Worm (Caenorhabditis elegans) whole organism, young adult: ENCODE results near the gene hlh-33.

Experiments
- F37B4.10 ChIP-seq: fragments of 200-800 bp; sonication (Bioruptor generic); IDR thresholded peaks from 2 replicates; pipeline ENCODE4 v1.3.6; 2022; ENCODE audit warnings: missing genetic modification characterization, missing compliant biosample characterization
- Y79H2A.3 ChIP-seq: fragments of 200-800 bp; sonication (Bioruptor generic); conservative IDR thresholded peaks from 2 replicates; pipeline ENCODE4 v1.3.6; 2022; ENCODE audit warnings: missing genetic modification reagents, missing genetic modification characterization, missing compliant biosample characterization
- atf-7 ChIP-seq: sonication (generic microtip); optimal IDR thresholded peaks from 2 replicates; lab custom pipeline; 2017; ENCODE audit warnings: mild to moderate bottlenecking, missing genetic modification characterization, missing compliant biosample characterization
- cebp-2 ChIP-seq: fragments of 200-800 bp; sonication (Bioruptor generic); IDR thresholded peaks from 2 replicates; pipeline ENCODE4 v1.3.6; 2022; ENCODE audit warnings: missing genetic modification characterization, missing compliant biosample characterization
- ceh-27 ChIP-seq: fragments of 200-800 bp; sonication (Bioruptor generic); optimal IDR thresholded peaks from 2 replicates; lab custom pipeline; 2018; ENCODE audit warnings: mild to moderate bottlenecking, missing genetic modification characterization, moderate library complexity, missing compliant biosample characterization
- lsl-1 ChIP-seq: fragments of 200-800 bp; sonication (Bioruptor generic); optimal IDR thresholded peaks from 2 replicates; lab custom pipeline; 2018; ENCODE audit warnings: mild to moderate bottlenecking, missing genetic modification characterization, moderate library complexity, missing compliant biosample characterization
- mel-28 ChIP-seq: sonication (generic microtip); optimal IDR thresholded peaks from 2 replicates; lab custom pipeline; 2016; ENCODE audit warnings: borderline replicate concordance, mild to moderate bottlenecking, missing genetic modification characterization, missing compliant biosample characterization
- unc-130 ChIP-seq: sonication (generic microtip); optimal IDR thresholded peaks from 2 replicates; lab custom pipeline; 2016; ENCODE audit warnings: missing genetic modification reagents, missing genetic modification characterization, missing compliant biosample characterization
- ztf-26 ChIP-seq: sonication (generic microtip); optimal IDR thresholded peaks from 2 replicates; lab custom pipeline; 2017; ENCODE audit warnings: missing genetic modification characterization, missing compliant biosample characterization

DNA sequence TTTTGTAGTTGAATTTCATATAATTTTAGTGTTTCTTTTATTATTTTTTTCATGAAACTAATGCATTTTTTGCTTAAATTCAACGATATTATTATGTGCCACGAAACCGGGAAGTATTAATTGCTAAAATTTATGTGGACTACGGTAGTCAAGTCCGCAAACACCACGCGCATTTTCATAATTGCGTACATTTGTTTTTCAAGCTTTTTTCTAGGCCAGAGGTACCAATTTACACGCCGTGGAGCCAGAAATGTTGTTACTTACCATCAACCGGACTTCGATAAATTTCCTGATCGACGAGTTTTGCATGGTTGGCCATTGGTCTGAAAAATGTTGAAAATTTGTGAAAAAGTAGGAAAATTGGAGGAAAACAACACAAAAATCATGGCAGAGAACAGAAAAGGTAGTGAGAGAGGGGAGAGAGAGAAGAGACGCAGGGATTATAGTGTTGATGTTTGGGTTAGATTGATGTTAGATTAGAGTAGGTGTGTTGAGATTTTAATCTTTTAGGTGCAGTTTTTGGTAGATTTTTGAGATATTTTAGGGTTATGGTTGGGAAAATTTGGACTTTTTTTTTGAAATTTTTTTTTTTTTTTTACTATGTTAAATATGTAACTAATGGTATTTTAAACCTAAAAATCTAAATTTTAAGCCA, 37.1 kb upstream of the hlh-33 start, which contains the start of gene clp-4:
- TF ChIP-seq ceh-27 (GFP tag; lab: Kevin White, UChicago) (no peak), Y79H2A.3 (no peak), mel-28 (no peak), F37B4.10 (GFP tag; lab: Robert Waterston, UW) (no peak), unc-130 (GFP tag; lab: Kevin White, UChicago) (no peak), ztf-26 (tag; lab: Kevin White, UChicago) (no peak), lsl-1 (GFP tag; lab: Kevin White, UChicago) (no peak), cebp-2 (GFP tag; lab: Robert Waterston, UW) (no peak), atf-7 (tag; lab: Kevin White, UChicago) (no peak)
